Worm (Caenorhabditis elegans): ENCODE measurements around the gene B0353.1.

- TF ChIP-seq hlh-11 (tag; optimal IDR thresholded peaks at IDR 0.05) (no peak), lin-1 (GFP tag; IDR thresholded peaks at IDR 0.05) (no peak), nhr-28 (tag; optimal IDR thresholded peaks at IDR 0.05) (no peak), lin-38 (GFP tag; IDR thresholded peaks at IDR 0.05) (no peak), egl-27 (tag; optimal IDR thresholded peaks at IDR 0.05) (no peak), lin-13 (GFP tag; optimal IDR thresholded peaks at IDR 0.05) (no peak), pha-4 (GFP tag; IDR thresholded peaks at IDR 0.05) (no peak), pha-4 (tag; optimal IDR thresholded peaks at IDR 0.05) (no peak), daf-8 (GFP tag; IDR thresholded peaks at IDR 0.05) (no peak), T20F7.1 (GFP tag; optimal IDR thresholded peaks at IDR 0.05) (no peak)
Measured at ce11 chrIII:595449-595848, 39.7 kb downstream of the B0353.1 start.
